Worm (Caenorhabditis elegans) whole organism, mixed stage, embryonic: ENCODE data around the gene snap-1.

Experiments
- M03D4.4 ChIP-seq: sonication (generic microtip); optimal IDR thresholded peaks from 2 replicates; lab custom pipeline; 2017; ENCODE audit warnings: mild to moderate bottlenecking, missing genetic modification characterization, missing compliant biosample characterization
- bed-3 ChIP-seq: fragments of 200-800 bp; sonication (Bioruptor generic); optimal IDR thresholded peaks from 3 replicates; lab custom pipeline; 2018; ENCODE audit warnings: mild to moderate bottlenecking, missing genetic modification characterization, moderate library complexity, missing compliant biosample characterization
- blmp-1 ChIP-seq: fragments of 150-350 bp; optimal IDR thresholded peaks from 2 replicates; lab custom pipeline; 2014; ENCODE audit warnings: missing biosample characterization, missing genetic modification characterization
- ceh-39 ChIP-seq: fragments of 150-350 bp; optimal IDR thresholded peaks from 2 replicates; lab custom pipeline; 2014; ENCODE audit warnings: missing biosample characterization, missing genetic modification characterization
- ceh-43 ChIP-seq: fragments of 200-800 bp; sonication (Bioruptor generic); optimal IDR thresholded peaks from 2 replicates; lab custom pipeline; 2018; ENCODE audit warnings: mild to moderate bottlenecking, missing genetic modification characterization, moderate library complexity, missing compliant biosample characterization
- ceh-83 ChIP-seq: fragments of 200-800 bp; sonication (Bioruptor generic); optimal IDR thresholded peaks from 2 replicates; lab custom pipeline; 2018; ENCODE audit warnings: mild to moderate bottlenecking, missing genetic modification characterization, missing compliant biosample characterization
- ces-1 ChIP-seq: fragments of 150-350 bp; optimal IDR thresholded peaks from 2 replicates; lab custom pipeline; 2014; ENCODE audit warnings: missing biosample characterization, missing genetic modification reagents, missing genetic modification characterization
- cnd-1 ChIP-seq: fragments of 200-800 bp; sonication (Bioruptor generic); optimal IDR thresholded peaks from 2 replicates; lab custom pipeline; 2018; ENCODE audit warnings: mild to moderate bottlenecking, missing genetic modification characterization, missing compliant biosample characterization
- drap-1 ChIP-seq: fragments of 200-800 bp; sonication (Bioruptor generic); optimal IDR thresholded peaks from 3 replicates; lab custom pipeline; 2018; ENCODE audit warnings: mild to moderate bottlenecking, missing genetic modification characterization, missing compliant biosample characterization
- elt-1 ChIP-seq: sonication (generic microtip); optimal IDR thresholded peaks from 2 replicates; lab custom pipeline; 2017; ENCODE audit warnings: missing genetic modification characterization, mild to moderate bottlenecking, missing compliant biosample characterization, antibody characterized with exemption, moderate library complexity, borderline replicate concordance; ENCODE audit not compliant: insufficient read depth
- elt-3 ChIP-seq: fragments of 150-350 bp; optimal IDR thresholded peaks from 2 replicates; lab custom pipeline; 2014; ENCODE audit warnings: missing biosample characterization, missing genetic modification characterization
- flh-1 ChIP-seq: fragments of 200-800 bp; sonication (Bioruptor generic); optimal IDR thresholded peaks from 2 replicates; lab custom pipeline; 2018; ENCODE audit warnings: mild to moderate bottlenecking, missing genetic modification characterization, moderate library complexity, missing compliant biosample characterization
- ham-2 ChIP-seq: fragments of 200-800 bp; sonication (Bioruptor generic); optimal IDR thresholded peaks from 2 replicates; lab custom pipeline; 2018; ENCODE audit warnings: mild to moderate bottlenecking, missing genetic modification characterization, missing compliant biosample characterization
- hlh-1 ChIP-seq: fragments of 150-350 bp; optimal IDR thresholded peaks from 2 replicates; lab custom pipeline; 2014; ENCODE audit warnings: missing biosample characterization, missing genetic modification reagents, missing genetic modification characterization
- lin-13 ChIP-seq: fragments of 150-350 bp; optimal IDR thresholded peaks from 2 replicates; lab custom pipeline; 2014; ENCODE audit warnings: missing biosample characterization, missing genetic modification characterization
- lin-32 ChIP-seq: fragments of 200-800 bp; sonication (Bioruptor generic); optimal IDR thresholded peaks from 2 replicates; lab custom pipeline; 2018; ENCODE audit warnings: mild to moderate bottlenecking, missing genetic modification characterization, missing compliant biosample characterization
- lsy-2 ChIP-seq: fragments of 150-350 bp; optimal IDR thresholded peaks from 2 replicates; lab custom pipeline; 2014; ENCODE audit warnings: missing biosample characterization, missing genetic modification characterization
- mab-5 ChIP-seq: fragments of 150-350 bp; optimal IDR thresholded peaks from 2 replicates; lab custom pipeline; 2014; ENCODE audit warnings: missing biosample characterization, missing genetic modification characterization
- mep-1 ChIP-seq: fragments of 150-350 bp; optimal IDR thresholded peaks from 2 replicates; lab custom pipeline; 2017; ENCODE audit warnings: missing biosample characterization, missing genetic modification reagents, missing genetic modification characterization, inconsistent platforms
- mls-2 ChIP-seq: sonication (generic microtip); optimal IDR thresholded peaks from 2 replicates; lab custom pipeline; 2016; ENCODE audit warnings: mild to moderate bottlenecking, missing genetic modification characterization, moderate library complexity, missing compliant biosample characterization
- nhr-12 ChIP-seq: fragments of 150-350 bp; optimal IDR thresholded peaks from 2 replicates; lab custom pipeline; 2014; ENCODE audit warnings: missing biosample characterization, missing genetic modification characterization
- nhr-2 ChIP-seq: fragments of 150-350 bp; optimal IDR thresholded peaks from 2 replicates; lab custom pipeline; 2014; ENCODE audit warnings: missing biosample characterization, missing genetic modification characterization
- nhr-237 ChIP-seq: fragments of 150-350 bp; optimal IDR thresholded peaks from 2 replicates; lab custom pipeline; 2014; ENCODE audit warnings: missing biosample characterization, missing genetic modification characterization
- nhr-76 ChIP-seq: sonication (generic microtip); optimal IDR thresholded peaks from 2 replicates; lab custom pipeline; 2017; ENCODE audit warnings: missing biosample characterization, missing genetic modification characterization
- pha-4 ChIP-seq: fragments of 150-350 bp; optimal IDR thresholded peaks from 2 replicates; lab custom pipeline; 2018; ENCODE audit warnings: missing biosample characterization, missing genetic modification reagents, missing genetic modification characterization
- snpc-4 ChIP-seq: fragments of 150-350 bp; optimal IDR thresholded peaks from 2 replicates; lab custom pipeline; 2014; ENCODE audit warnings: missing biosample characterization, missing genetic modification characterization
- sptf-1 ChIP-seq: sonication (generic microtip); optimal IDR thresholded peaks from 2 replicates; lab custom pipeline; 2017; ENCODE audit warnings: mild to moderate bottlenecking, missing genetic modification characterization, moderate library complexity, missing compliant biosample characterization
- tbx-8 ChIP-seq: fragments of 200-800 bp; sonication (Bioruptor generic); optimal IDR thresholded peaks from 2 replicates; lab custom pipeline; 2018; ENCODE audit warnings: mild to moderate bottlenecking, missing genetic modification characterization, moderate library complexity, missing compliant biosample characterization
- unc-120 ChIP-seq: sonication (generic microtip); optimal IDR thresholded peaks from 2 replicates; lab custom pipeline; 2017; ENCODE audit warnings: missing genetic modification characterization, missing compliant biosample characterization; ENCODE audit not compliant: poor library complexity, severe bottlenecking
- unc-39 ChIP-seq: fragments of 150-350 bp; optimal IDR thresholded peaks from 2 replicates; lab custom pipeline; 2014; ENCODE audit warnings: missing biosample characterization, missing genetic modification characterization
- unc-62 ChIP-seq: fragments of 150-350 bp; optimal IDR thresholded peaks from 2 replicates; lab custom pipeline; 2014; ENCODE audit warnings: missing biosample characterization, missing genetic modification reagents, missing genetic modification characterization
- zip-8 ChIP-seq: fragments of 150-350 bp; optimal IDR thresholded peaks from 2 replicates; lab custom pipeline; 2014; ENCODE audit warnings: missing biosample characterization, missing genetic modification characterization
- ztf-11 ChIP-seq: fragments of 150-350 bp; optimal IDR thresholded peaks from 2 replicates; lab custom pipeline; 2014; ENCODE audit warnings: missing biosample characterization, missing genetic modification characterization

snap-1 gene

DNA sequence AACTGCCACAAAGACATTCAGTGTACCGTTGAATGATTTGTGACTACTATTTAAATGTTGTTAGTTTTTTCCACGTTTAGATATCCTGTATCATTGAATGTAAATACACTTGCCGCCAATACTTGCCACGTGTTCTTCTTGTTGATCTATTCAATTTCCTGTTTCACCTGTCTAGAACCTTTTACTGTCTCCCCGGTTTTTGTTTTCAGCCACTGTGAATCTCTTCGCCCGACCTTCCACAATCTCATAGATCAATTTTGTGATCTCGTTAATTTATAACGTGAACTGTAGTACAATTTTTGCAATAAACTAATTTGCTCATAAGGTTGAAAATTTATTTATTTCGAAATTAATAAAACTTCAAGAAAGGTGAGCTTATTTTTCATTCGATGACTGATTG, 14.9 kb downstream of the snap-1 start, which contains the start of gene D1014.13:
Gene D1014.13 (plus strand): TSS at position 301 of the 400 bp plus-strand sequence.
- TF ChIP-seq lin-13 (tag; lab: Kevin White, UChicago), result no peak
- no peak for TF ChIP-seq unc-62 (GFP tag; lab: Kevin White, UChicago)
- no peak for TF ChIP-seq ceh-39 (tag; lab: Kevin White, UChicago)
- TF ChIP-seq elt-3 (tag; lab: Kevin White, UChicago), result no peak
- no peak for TF ChIP-seq flh-1
- TF ChIP-seq lsy-2 (tag; lab: Kevin White, UChicago), result no peak
- TF ChIP-seq cnd-1 (tag; lab: Kevin White, UChicago), result no peak

DNA sequence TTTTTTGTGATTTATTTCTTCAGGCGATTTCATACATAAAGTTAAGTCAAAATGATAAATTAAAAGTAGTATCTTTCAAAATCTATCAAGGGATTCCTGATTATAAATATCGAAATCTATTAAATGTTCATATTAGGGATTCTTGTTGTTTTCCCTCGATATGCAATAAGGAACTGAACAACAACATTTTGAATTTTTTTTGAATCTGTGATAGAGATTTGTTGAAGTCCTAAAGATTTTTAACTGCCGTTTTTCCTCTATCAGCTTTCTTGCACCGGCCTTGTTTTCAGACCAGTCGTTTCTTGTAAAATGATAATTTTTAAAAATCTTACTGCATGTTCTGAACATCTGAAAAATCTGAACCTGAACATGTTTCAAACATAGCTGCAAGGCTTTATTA, 25.3 kb downstream of the snap-1 start:
- TF ChIP-seq sptf-1 (tag; lab: Kevin White, UChicago), result no peak
- no peak for TF ChIP-seq ham-2 (GFP tag; lab: Kevin White, UChicago)
- no peak for TF ChIP-seq unc-62 (GFP tag; lab: Kevin White, UChicago)
- TF ChIP-seq ceh-83 (GFP tag; lab: Kevin White, UChicago), result no peak
- no peak for TF ChIP-seq nhr-2 (tag; lab: Kevin White, UChicago)
- no peak for TF ChIP-seq mep-1 (tag; lab: Kevin White, UChicago)
- TF ChIP-seq mls-2 (tag; lab: Kevin White, UChicago), result no peak
- TF ChIP-seq unc-120, result no peak

DNA sequence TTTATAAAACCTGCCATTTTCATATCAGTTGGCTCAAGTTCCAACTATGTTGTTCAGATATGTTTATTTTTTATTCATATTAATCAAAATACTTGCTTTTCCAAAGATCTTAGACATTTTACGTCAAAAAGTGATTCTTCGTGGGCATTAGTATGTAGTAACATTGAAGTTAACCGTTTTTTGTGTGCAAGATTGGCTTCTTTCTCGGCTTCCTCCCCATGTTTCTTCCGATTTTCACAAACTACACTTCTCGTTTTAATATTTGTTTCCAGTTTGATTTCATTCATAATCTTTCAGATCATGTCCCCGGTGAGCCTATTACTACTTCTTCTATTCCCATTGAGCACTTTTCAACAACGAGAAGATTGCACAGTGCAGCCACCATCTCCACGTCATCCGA, 27.0 kb downstream of the snap-1 start, which contains the start of gene sul-2:
Gene sul-2 (plus strand): TSS at position 301 of the 400 bp plus-strand sequence.
- TF ChIP-seq ces-1 (no peak), unc-39 (no peak), elt-3 (tag; lab: Kevin White, UChicago) (no peak), pha-4 (tag; lab: Kevin White, UChicago) (no peak), ceh-83 (GFP tag; lab: Kevin White, UChicago) (no peak), nhr-12 (no peak), ceh-43 (no peak), M03D4.4 (tag; lab: Kevin White, UChicago) (no peak), mep-1 (tag; lab: Kevin White, UChicago) (no peak), sptf-1 (tag; lab: Kevin White, UChicago) (no peak), bed-3 (GFP tag; lab: Kevin White, UChicago) (no peak), flh-1 (no peak), drap-1 (GFP tag; lab: Kevin White, UChicago) (no peak), unc-120 (no peak), ztf-11 (tag; lab: Kevin White, UChicago) (no peak), blmp-1 (tag; lab: Kevin White, UChicago) (no peak), cnd-1 (tag; lab: Kevin White, UChicago) (no peak), zip-8 (tag; lab: Kevin White, UChicago) (no peak), tbx-8 (GFP tag; lab: Kevin White, UChicago) (no peak), hlh-1 (tag; lab: Kevin White, UChicago) (no peak)

DNA sequence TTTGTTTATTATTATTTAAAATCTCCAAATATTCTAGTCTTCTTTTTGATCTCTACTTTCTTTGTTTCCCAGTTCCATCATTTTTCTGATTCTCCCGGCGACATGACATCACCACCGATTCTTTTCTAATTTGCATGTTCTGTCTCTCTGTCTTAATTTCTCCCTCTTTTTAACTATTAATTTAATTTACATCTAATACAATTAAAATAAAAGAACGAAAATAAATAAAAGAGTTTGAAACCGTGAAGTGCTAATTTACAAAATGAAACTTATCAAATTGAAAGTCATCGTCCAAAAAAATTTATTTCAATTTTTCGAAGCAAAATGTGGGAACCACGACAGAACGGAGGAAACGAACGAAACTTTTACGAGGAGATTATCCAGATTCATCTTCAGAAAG, 29.2 kb downstream of the snap-1 start, which contains the start of gene F20D6.6:
Gene F20D6.6 (plus strand): TSS at position 301 of the 400 bp plus-strand sequence.
- TF ChIP-seq lsy-2 (tag; lab: Kevin White, UChicago) (no peak), tbx-8 (GFP tag; lab: Kevin White, UChicago) (no peak), lin-13 (tag; lab: Kevin White, UChicago) (no peak), sptf-1 (tag; lab: Kevin White, UChicago) (no peak), pha-4 (tag; lab: Kevin White, UChicago) (no peak), elt-3 (tag; lab: Kevin White, UChicago) (no peak), zip-8 (tag; lab: Kevin White, UChicago) (no peak), ceh-43 (no peak), mab-5 (no peak), unc-62 (GFP tag; lab: Kevin White, UChicago) (no peak), snpc-4 (tag; lab: Kevin White, UChicago) (no peak), M03D4.4 (tag; lab: Kevin White, UChicago) (no peak), nhr-237 (tag; lab: Kevin White, UChicago) (no peak), hlh-1 (tag; lab: Kevin White, UChicago) (no peak), lin-32 (GFP tag; lab: Kevin White, UChicago) (no peak), flh-1 (no peak), mls-2 (tag; lab: Kevin White, UChicago) (no peak), bed-3 (GFP tag; lab: Kevin White, UChicago) (no peak)
- TF ChIP-seq, all 35 proteins: peak for 0

DNA sequence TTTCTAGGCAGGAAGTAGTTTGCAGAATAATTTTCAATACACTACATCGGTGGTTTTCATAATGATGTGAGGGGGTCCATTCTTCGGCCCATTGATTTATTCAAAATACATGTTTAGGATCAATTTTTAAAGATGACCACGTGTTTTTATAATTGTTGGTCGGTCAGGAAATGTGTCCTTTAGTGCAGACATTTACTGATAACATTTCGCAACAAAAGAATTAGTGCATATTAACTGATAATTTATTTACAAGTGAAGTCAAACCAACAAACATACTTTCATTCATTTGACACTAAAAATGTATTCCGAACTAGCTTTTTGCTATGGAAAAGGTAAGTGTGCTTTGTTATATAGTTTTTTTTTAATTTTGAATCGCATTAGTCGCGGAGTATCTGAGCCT, 31.3 kb downstream of the snap-1 start, which contains the start of gene F20D6.5:
Gene F20D6.5 (plus strand): TSS at position 259 of the 400 bp plus-strand sequence.
- no peak for TF ChIP-seq unc-62 (GFP tag; lab: Kevin White, UChicago)
- TF ChIP-seq sptf-1 (tag; lab: Kevin White, UChicago), result no peak
- TF ChIP-seq zip-8 (tag; lab: Kevin White, UChicago), result no peak
- no peak for TF ChIP-seq elt-3 (tag; lab: Kevin White, UChicago)
- TF ChIP-seq ceh-83 (GFP tag; lab: Kevin White, UChicago), result no peak
- no peak for TF ChIP-seq M03D4.4 (tag; lab: Kevin White, UChicago)
- TF ChIP-seq unc-39, result no peak
- TF ChIP-seq drap-1 (GFP tag; lab: Kevin White, UChicago), result no peak
- no peak for TF ChIP-seq bed-3 (GFP tag; lab: Kevin White, UChicago)
- no peak for TF ChIP-seq mep-1 (tag; lab: Kevin White, UChicago)
- TF ChIP-seq elt-1 (tag; lab: Kevin White, UChicago), result no peak
- TF ChIP-seq blmp-1 (tag; lab: Kevin White, UChicago), result no peak
- no peak for TF ChIP-seq nhr-237 (tag; lab: Kevin White, UChicago)
- TF ChIP-seq nhr-76 (tag; lab: Kevin White, UChicago), result no peak
- no peak for TF ChIP-seq ces-1
- TF ChIP-seq ztf-11 (tag; lab: Kevin White, UChicago), result no peak
